Fruit fly (Drosophila melanogaster) whole organism, adult: Measurements from ENCODE around the gene CG11560.

ENCODE experiments used
- CG12768 ChIP-seq: fragments of 200-800 bp; sonication (Bioruptor generic); optimal IDR thresholded peaks from 2 replicates; lab custom pipeline; 2017; ENCODE audit warnings: missing biosample characterization, missing genetic modification characterization, mild to moderate bottlenecking, moderate library complexity, missing genetic modification reagents
- CG1620 ChIP-seq: fragments of 200-800 bp; sonication (Bioruptor generic); optimal IDR thresholded peaks from 2 replicates; lab custom pipeline; 2016; ENCODE audit warnings: missing biosample characterization, missing genetic modification characterization
- CG5204 ChIP-seq: fragments of 200-800 bp; sonication (Bioruptor generic); optimal IDR thresholded peaks from 2 replicates; lab custom pipeline; 2016; ENCODE audit warnings: missing biosample characterization, missing genetic modification characterization
- CG7101 ChIP-seq: fragments of 200-800 bp; sonication (Bioruptor generic); optimal IDR thresholded peaks from 2 replicates; lab custom pipeline; 2018; ENCODE audit warnings: missing biosample characterization, mild to moderate bottlenecking, missing genetic modification characterization, moderate library complexity
- Crg-1 ChIP-seq: fragments of 200-800 bp; sonication (Bioruptor generic); optimal IDR thresholded peaks from 2 replicates; lab custom pipeline; 2016; ENCODE audit warnings: missing biosample characterization, missing genetic modification characterization
- Hr96 ChIP-seq: fragments of 200-800 bp; sonication (Bioruptor generic); optimal IDR thresholded peaks from 2 replicates; lab custom pipeline; 2016; ENCODE audit warnings: missing biosample characterization, missing genetic modification characterization
- Mnt ChIP-seq: fragments of 200-800 bp; sonication (Bioruptor generic); optimal IDR thresholded peaks from 2 replicates; lab custom pipeline; 2016; ENCODE audit warnings: missing biosample characterization, mild to moderate bottlenecking, missing genetic modification characterization
- kay ChIP-seq: fragments of 200-800 bp; sonication (Bioruptor generic); peaks from one replicate; lab custom pipeline; 2016; ENCODE audit warnings: missing biosample characterization, missing genetic modification characterization, borderline replicate concordance
- ovo ChIP-seq: fragments of 200-800 bp; sonication (Bioruptor generic); optimal IDR thresholded peaks from 2 replicates; lab custom pipeline; 2016; ENCODE audit warnings: missing biosample characterization, missing genetic modification characterization
- pad ChIP-seq: fragments of 200-800 bp; sonication (Bioruptor generic); optimal IDR thresholded peaks from 3 replicates; lab custom pipeline; 2017; ENCODE audit warnings: missing biosample characterization, missing genetic modification characterization, mild to moderate bottlenecking, moderate library complexity, missing genetic modification reagents
- tj ChIP-seq: fragments of 200-800 bp; sonication (Bioruptor generic); optimal IDR thresholded peaks from 3 replicates; lab custom pipeline; 2017; ENCODE audit warnings: missing biosample characterization, mild to moderate bottlenecking, missing genetic modification characterization, moderate library complexity
- toe ChIP-seq: fragments of 200-800 bp; sonication (Bioruptor generic); optimal IDR thresholded peaks from 2 replicates; lab custom pipeline; 2016; ENCODE audit warnings: missing biosample characterization, missing genetic modification characterization

dm6 chr3L:12084969-12085690 is 34.7 kb upstream of the CG11560 start:
- TF ChIP-seq toe (GFP tag; lab: Kevin White, UChicago) (no peak), CG1620 (no peak), pad (GFP tag; lab: Kevin White, UChicago) (no peak), ovo (GFP tag; lab: Kevin White, UChicago) (no peak), CG12768 (no peak), kay (GFP tag; lab: Kevin White, UChicago) (no peak), Crg-1 (no peak), Mnt (GFP tag; lab: Kevin White, UChicago) (no peak), CG7101 (tag; lab: Kevin White, UChicago) (no peak), CG5204 (GFP tag; lab: Kevin White, UChicago) (no peak), tj (no peak), Hr96 (GFP tag; lab: Kevin White, UChicago) (no peak)
